Fruit fly (Drosophila melanogaster): ENCODE measurements around the gene CG11327.

dm6 chr2L:6708997-6709662 is 22.6 kb upstream of the CG11327 start, which contains the start of gene Tsp:
- TF ChIP-seq Clk (GFP tag; optimal IDR thresholded peaks at IDR 0.05) (no peak), kay (GFP tag; ENCODE audit: borderline replicate concordance) (no peak), pad (GFP tag; optimal IDR thresholded peaks at IDR 0.05) (no peak), Mnt (GFP tag; optimal IDR thresholded peaks at IDR 0.05) (peak; percentile 33), tj (GFP tag; optimal IDR thresholded peaks at IDR 0.05) (no peak), bab1 (GFP tag; optimal IDR thresholded peaks at IDR 0.05) (no peak), CG12768 (GFP tag; optimal IDR thresholded peaks at IDR 0.05) (no peak), CG1620 (GFP tag; optimal IDR thresholded peaks at IDR 0.05) (no peak), CG14711 (tag; optimal IDR thresholded peaks at IDR 0.05) (no peak), ovo (GFP tag; optimal IDR thresholded peaks at IDR 0.05) (no peak), CG7045 (GFP tag; optimal IDR thresholded peaks at IDR 0.05) (no peak), CG5204 (GFP tag; optimal IDR thresholded peaks at IDR 0.05) (no peak), Hr96 (GFP tag; optimal IDR thresholded peaks at IDR 0.05) (no peak)
